Fruit fly (Drosophila melanogaster): ENCODE measurements around the gene CG2218.

CG2218 gene

dm6 chr3R:30465775-30466494, 37.9 kb upstream of the CG2218 start, which contains the start of gene PH4alphaEFB:
Gene PH4alphaEFB (plus strand): TSS chr3R:30466050.
- TF ChIP-seq CG12768 (GFP tag; optimal IDR thresholded peaks at IDR 0.05) (no peak), Mnt (GFP tag; optimal IDR thresholded peaks at IDR 0.05) (peak; percentile 11), bab1 (GFP tag; optimal IDR thresholded peaks at IDR 0.05) (peak; percentile 18), pad (GFP tag; optimal IDR thresholded peaks at IDR 0.05) (no peak), CG14711 (tag; optimal IDR thresholded peaks at IDR 0.05) (no peak), Crg-1 (GFP tag; optimal IDR thresholded peaks at IDR 0.05) (no peak), tj (GFP tag; optimal IDR thresholded peaks at IDR 0.05) (peak; percentile 30), CG7045 (GFP tag; optimal IDR thresholded peaks at IDR 0.05) (no peak), CG7101 (tag; optimal IDR thresholded peaks at IDR 0.05) (no peak), Hr96 (GFP tag; optimal IDR thresholded peaks at IDR 0.05) (no peak), CG11617 (GFP tag; optimal IDR thresholded peaks at IDR 0.05) (peak; percentile 7), CG33017 (tag; optimal IDR thresholded peaks at IDR 0.05) (no peak), cnc (optimal IDR thresholded peaks at IDR 0.05) (no peak), CG5204 (GFP tag; optimal IDR thresholded peaks at IDR 0.05) (no peak), cic (GFP tag; optimal IDR thresholded peaks at IDR 0.05) (no peak), ovo (GFP tag; optimal IDR thresholded peaks at IDR 0.05) (no peak), toe (GFP tag; optimal IDR thresholded peaks at IDR 0.05) (no peak), Clk (GFP tag; optimal IDR thresholded peaks at IDR 0.05) (no peak), CG1620 (GFP tag; optimal IDR thresholded peaks at IDR 0.05) (no peak), kay (GFP tag; ENCODE audit: borderline replicate concordance) (peak; percentile 74)

dm6 chr3R:30464244-30464643, 36.2 kb upstream of the CG2218 start:
- TF ChIP-seq Clk (GFP tag; optimal IDR thresholded peaks at IDR 0.05) (no peak), toe (GFP tag; optimal IDR thresholded peaks at IDR 0.05) (no peak), cnc (optimal IDR thresholded peaks at IDR 0.05) (no peak), tj (GFP tag; optimal IDR thresholded peaks at IDR 0.05) (no peak), cic (GFP tag; optimal IDR thresholded peaks at IDR 0.05) (no peak), CG5204 (GFP tag; optimal IDR thresholded peaks at IDR 0.05) (no peak), CG7101 (tag; optimal IDR thresholded peaks at IDR 0.05) (no peak), ovo (GFP tag; optimal IDR thresholded peaks at IDR 0.05) (no peak), CG11617 (GFP tag; optimal IDR thresholded peaks at IDR 0.05) (no peak), CG14711 (tag; optimal IDR thresholded peaks at IDR 0.05) (no peak), Hr96 (GFP tag; optimal IDR thresholded peaks at IDR 0.05) (no peak)

- TF ChIP-seq ovo (GFP tag; optimal IDR thresholded peaks at IDR 0.05) = no peak
- no peak for TF ChIP-seq kay (GFP tag; ENCODE audit: borderline replicate concordance)
- no peak for TF ChIP-seq Hr96 (GFP tag; optimal IDR thresholded peaks at IDR 0.05)
- TF ChIP-seq Clk (GFP tag; optimal IDR thresholded peaks at IDR 0.05) = no peak
- TF ChIP-seq cic (GFP tag; optimal IDR thresholded peaks at IDR 0.05) = no peak
- TF ChIP-seq cnc (optimal IDR thresholded peaks at IDR 0.05) = no peak
- no peak for TF ChIP-seq CG12768 (GFP tag; optimal IDR thresholded peaks at IDR 0.05)
- no peak for TF ChIP-seq toe (GFP tag; optimal IDR thresholded peaks at IDR 0.05)
- TF ChIP-seq pad (GFP tag; optimal IDR thresholded peaks at IDR 0.05) = no peak
- no peak for TF ChIP-seq CG14711 (tag; optimal IDR thresholded peaks at IDR 0.05)
- no peak for TF ChIP-seq Mnt (GFP tag; optimal IDR thresholded peaks at IDR 0.05)
- no peak for TF ChIP-seq Crg-1 (GFP tag; optimal IDR thresholded peaks at IDR 0.05)
- TF ChIP-seq bab1 (GFP tag; optimal IDR thresholded peaks at IDR 0.05) = no peak
- TF ChIP-seq CG7101 (tag; optimal IDR thresholded peaks at IDR 0.05) = no peak
- TF ChIP-seq tj (GFP tag; optimal IDR thresholded peaks at IDR 0.05) = no peak
- TF ChIP-seq CG5204 (GFP tag; optimal IDR thresholded peaks at IDR 0.05) = no peak
- TF ChIP-seq CG11617 (GFP tag; optimal IDR thresholded peaks at IDR 0.05) = no peak
- TF ChIP-seq CG1620 (GFP tag; optimal IDR thresholded peaks at IDR 0.05) = no peak
- no peak for TF ChIP-seq CG7045 (GFP tag; optimal IDR thresholded peaks at IDR 0.05)
Measured at dm6 chr3R:30461608-30462243, 33.6 kb upstream of the CG2218 start.

- no peak for TF ChIP-seq Crg-1 (GFP tag; optimal IDR thresholded peaks at IDR 0.05)
- TF ChIP-seq CG1620 (GFP tag; optimal IDR thresholded peaks at IDR 0.05) = no peak
- TF ChIP-seq pad (GFP tag; optimal IDR thresholded peaks at IDR 0.05) = no peak
- no peak for TF ChIP-seq CG14711 (tag; optimal IDR thresholded peaks at IDR 0.05)
- TF ChIP-seq tj (GFP tag; optimal IDR thresholded peaks at IDR 0.05) = no peak
- no peak for TF ChIP-seq toe (GFP tag; optimal IDR thresholded peaks at IDR 0.05)
- TF ChIP-seq CG11617 (GFP tag; optimal IDR thresholded peaks at IDR 0.05) = no peak
- no peak for TF ChIP-seq bab1 (GFP tag; optimal IDR thresholded peaks at IDR 0.05)
- TF ChIP-seq CG33017 (tag; optimal IDR thresholded peaks at IDR 0.05) = no peak
- TF ChIP-seq ovo (GFP tag; optimal IDR thresholded peaks at IDR 0.05) = no peak
- no peak for TF ChIP-seq cic (GFP tag; optimal IDR thresholded peaks at IDR 0.05)
Measured at dm6 chr3R:30460187-30460586, 32.1 kb upstream of the CG2218 start.

dm6 chr3R:30459066-30459935, 31.2 kb upstream of the CG2218 start, which contains the start of the genes CG2224 and CDase:
Gene CG2224 (minus strand): TSS chr3R:30459300.
Gene CDase (plus strand): TSS chr3R:30459521.
- TF ChIP-seq bab1 (GFP tag; optimal IDR thresholded peaks at IDR 0.05) = peak; percentile 69
- TF ChIP-seq CG14711 (tag; optimal IDR thresholded peaks at IDR 0.05) = no peak
- peak; percentile 94 for TF ChIP-seq kay (GFP tag; ENCODE audit: borderline replicate concordance)
